Fruit fly (Drosophila melanogaster) whole organism, embryonic: ENCODE data around the gene Tsen54.

Experiments
- Antp ChIP-seq: fragments of 200-800 bp; sonication (Bioruptor generic); optimal IDR thresholded peaks from 3 replicates; lab custom pipeline; 2016; ENCODE audit warnings: missing biosample characterization, missing genetic modification characterization
- CG10209 ChIP-seq: fragments of 200-800 bp; sonication (Bioruptor generic); optimal IDR thresholded peaks from 3 replicates; lab custom pipeline; 2017; ENCODE audit warnings: missing biosample characterization, mild to moderate bottlenecking, missing genetic modification characterization, missing genetic modification reagents
- CG11695 ChIP-seq: fragments of 200-800 bp; sonication (Bioruptor generic); IDR thresholded peaks from 3 replicates; pipeline ENCODE4 v1.3.6; 2022; ENCODE audit warnings: missing biosample characterization, missing genetic modification characterization
- CG15011 ChIP-seq: fragments of 200-800 bp; sonication (Bioruptor generic); optimal IDR thresholded peaks from 3 replicates; lab custom pipeline; 2018; ENCODE audit warnings: missing biosample characterization, mild to moderate bottlenecking, missing genetic modification characterization
- CG15269 ChIP-seq: fragments of 200-800 bp; sonication (Bioruptor generic); optimal IDR thresholded peaks from 2 replicates; lab custom pipeline; 2018; ENCODE audit warnings: missing biosample characterization, mild to moderate bottlenecking, missing genetic modification characterization, moderate library complexity
- CG1602 ChIP-seq: fragments of 200-800 bp; sonication (Bioruptor generic); optimal IDR thresholded peaks from 3 replicates; lab custom pipeline; 2016; ENCODE audit warnings: missing biosample characterization, missing genetic modification characterization
- CG18599 ChIP-seq: fragments of 200-800 bp; sonication (Bioruptor generic); optimal IDR thresholded peaks from 3 replicates; lab custom pipeline; 2017; ENCODE audit warnings: missing biosample characterization, missing genetic modification characterization, mild to moderate bottlenecking, moderate library complexity, missing genetic modification reagents
- CG30403 ChIP-seq: fragments of 200-800 bp; sonication (Bioruptor generic); optimal IDR thresholded peaks from 3 replicates; lab custom pipeline; 2016; ENCODE audit warnings: missing biosample characterization, missing genetic modification characterization
- CG32772 ChIP-seq: fragments of 200-800 bp; sonication (Bioruptor generic); IDR thresholded peaks from 2 replicates; pipeline ENCODE4 v1.3.6; 2022; ENCODE audit warnings: missing biosample characterization, missing genetic modification characterization
- CG3281 ChIP-seq: fragments of 200-800 bp; sonication (Bioruptor generic); optimal IDR thresholded peaks from 3 replicates; lab custom pipeline; 2017; ENCODE audit warnings: missing biosample characterization, mild to moderate bottlenecking, missing genetic modification characterization
- CG3838 ChIP-seq: fragments of 200-800 bp; sonication (Bioruptor generic); optimal IDR thresholded peaks from 3 replicates; lab custom pipeline; 2016; ENCODE audit warnings: missing biosample characterization, missing genetic modification characterization
- CG3995 ChIP-seq: fragments of 200-800 bp; sonication (Bioruptor generic); optimal IDR thresholded peaks from 3 replicates; lab custom pipeline; 2016; ENCODE audit warnings: missing biosample characterization, missing genetic modification characterization
- CG4854 ChIP-seq: fragments of 200-800 bp; sonication (Bioruptor generic); optimal IDR thresholded peaks from 2 replicates; lab custom pipeline; 2016; ENCODE audit warnings: missing biosample characterization, missing genetic modification characterization, inconsistent platforms
- CG6813 ChIP-seq: fragments of 200-800 bp; sonication (Bioruptor generic); optimal IDR thresholded peaks from 2 replicates; lab custom pipeline; 2017; ENCODE audit warnings: missing biosample characterization, missing genetic modification characterization, mild to moderate bottlenecking, moderate library complexity, missing genetic modification reagents
- CG7839 ChIP-seq: fragments of 200-800 bp; sonication (Bioruptor generic); optimal IDR thresholded peaks from 3 replicates; lab custom pipeline; 2018; ENCODE audit warnings: missing biosample characterization, mild to moderate bottlenecking, missing genetic modification characterization, moderate library complexity
- CG8281 ChIP-seq: fragments of 200-800 bp; sonication (Bioruptor generic); optimal IDR thresholded peaks from 2 replicates; lab custom pipeline; 2018; ENCODE audit warnings: missing biosample characterization, mild to moderate bottlenecking, missing genetic modification characterization, moderate library complexity
- CG9437 ChIP-seq: fragments of 200-800 bp; sonication (Bioruptor generic); optimal IDR thresholded peaks from 2 replicates; lab custom pipeline; 2018; ENCODE audit warnings: missing biosample characterization, mild to moderate bottlenecking, missing genetic modification characterization
- D ChIP-seq, 2 experiments: fragments of 200-800 bp in 1 of 2; fragments of >200 bp in 1 of 2; sonication (Bioruptor generic) in 1 of 2; optimal IDR thresholded peaks; 2 replicates in 1 of 2; 3 replicates in 1 of 2; lab custom pipeline; 2017; ENCODE audit warnings: mild to moderate bottlenecking in 1 of 2, missing biosample characterization in 1 of 2, missing genetic modification characterization in 1 of 2, missing genetic modification reagents in 1 of 2
- Dp ChIP-seq: fragments of 200-800 bp; sonication (Bioruptor generic); optimal IDR thresholded peaks from 2 replicates; lab custom pipeline; 2018; ENCODE audit warnings: missing biosample characterization, mild to moderate bottlenecking, missing genetic modification characterization, moderate library complexity
- Ets65A ChIP-seq: fragments of 200-800 bp; sonication (Bioruptor generic); peaks from one replicate; lab custom pipeline; 2016; ENCODE audit warnings: missing biosample characterization, missing genetic modification characterization
- Hr51 ChIP-seq, 2 experiments: fragments of 200-800 bp; sonication (Bioruptor generic); optimal IDR thresholded peaks; 2 replicates in 1 of 2; 3 replicates in 1 of 2; lab custom pipeline; 2016 to 2018; ENCODE audit warnings: missing biosample characterization in 2 of 2, missing genetic modification characterization in 2 of 2, mild to moderate bottlenecking in 1 of 2, moderate library complexity in 1 of 2
- Meics ChIP-seq: fragments of 200-800 bp; sonication (Bioruptor generic); optimal IDR thresholded peaks from 2 replicates; lab custom pipeline; 2017; ENCODE audit warnings: missing biosample characterization, mild to moderate bottlenecking, missing genetic modification characterization
- Optix ChIP-seq: fragments of 200-800 bp; sonication (Bioruptor generic); IDR thresholded peaks from 3 replicates; pipeline ENCODE4 v1.3.6; 2022; ENCODE audit warnings: missing biosample characterization, missing genetic modification characterization
- Six4 ChIP-seq: fragments of 200-800 bp; sonication (Bioruptor generic); optimal IDR thresholded peaks from 2 replicates; lab custom pipeline; 2016; ENCODE audit warnings: missing biosample characterization, missing genetic modification characterization
- Sox100B ChIP-seq: fragments of 200-800 bp; sonication (Bioruptor generic); optimal IDR thresholded peaks from 3 replicates; lab custom pipeline; 2018; ENCODE audit warnings: missing biosample characterization, mild to moderate bottlenecking, missing genetic modification characterization
- Trl ChIP-seq, 3 experiments: fragments of >200 bp in 2 of 3; fragments of 200-800 bp in 1 of 3; sonication (Bioruptor generic) in 1 of 3; optimal IDR thresholded peaks; 2 replicates in 1 of 3; 3 replicates in 2 of 3; lab custom pipeline; 2016 to 2017; ENCODE audit warnings: missing biosample characterization in 1 of 3, missing genetic modification characterization in 1 of 3
- Xbp1 ChIP-seq: fragments of 200-800 bp; sonication (Bioruptor generic); optimal IDR thresholded peaks from 3 replicates; lab custom pipeline; 2016; ENCODE audit warnings: missing biosample characterization, mild to moderate bottlenecking, missing genetic modification characterization
- crol ChIP-seq: fragments of 200-800 bp; sonication (Bioruptor generic); IDR thresholded peaks from 2 replicates; pipeline ENCODE4 v1.3.6; 2022; ENCODE audit warnings: missing biosample characterization, missing genetic modification characterization
- gem ChIP-seq: fragments of 200-800 bp; sonication (Bioruptor generic); optimal IDR thresholded peaks from 2 replicates; lab custom pipeline; 2019; ENCODE audit warnings: missing biosample characterization, mild to moderate bottlenecking, missing genetic modification characterization, moderate library complexity
- gfzf ChIP-seq: fragments of 200-800 bp; sonication (Bioruptor generic); optimal IDR thresholded peaks from 2 replicates; lab custom pipeline; 2016; ENCODE audit warnings: missing biosample characterization, mild to moderate bottlenecking, missing genetic modification characterization, moderate library complexity
- grau ChIP-seq: fragments of 200-800 bp; optimal IDR thresholded peaks from 3 replicates; lab custom pipeline; 2019; ENCODE audit warnings: missing biosample characterization, mild to moderate bottlenecking, missing genetic modification characterization, moderate library complexity
- inv ChIP-seq: fragments of 200-800 bp; sonication (Bioruptor generic); IDR thresholded peaks from 2 replicates; pipeline ENCODE4 v1.3.6; 2022; ENCODE audit warnings: missing biosample characterization, missing genetic modification characterization; ENCODE audit not compliant: partially characterized antibody
- lmd ChIP-seq: fragments of 200-800 bp; sonication (Bioruptor generic); IDR thresholded peaks from 2 replicates; pipeline ENCODE4 v1.3.6; 2022; ENCODE audit warnings: missing biosample characterization, missing genetic modification characterization
- nau ChIP-seq: fragments of 200-800 bp; sonication (Bioruptor generic); optimal IDR thresholded peaks from 3 replicates; lab custom pipeline; 2017; ENCODE audit warnings: missing biosample characterization, mild to moderate bottlenecking, missing genetic modification characterization, missing genetic modification reagents
- nmo ChIP-seq: fragments of 200-800 bp; sonication (Bioruptor generic); optimal IDR thresholded peaks from 2 replicates; lab custom pipeline; 2018; ENCODE audit warnings: missing biosample characterization, mild to moderate bottlenecking, missing genetic modification characterization, moderate library complexity
- otp ChIP-seq: fragments of 200-800 bp; sonication (Bioruptor generic); IDR thresholded peaks from 3 replicates; pipeline ENCODE4, ENCODE4 v1.3.6; 2022; ENCODE audit warnings: missing biosample characterization, missing genetic modification characterization
- pfk ChIP-seq: fragments of 200-800 bp; sonication (Bioruptor generic); optimal IDR thresholded peaks from 2 replicates; lab custom pipeline; 2018; ENCODE audit warnings: missing biosample characterization, mild to moderate bottlenecking, missing genetic modification characterization, moderate library complexity
- phol ChIP-seq: fragments of 200-800 bp; sonication (Bioruptor generic); optimal IDR thresholded peaks from 3 replicates; lab custom pipeline; 2018; ENCODE audit warnings: missing biosample characterization, mild to moderate bottlenecking, missing genetic modification characterization, moderate library complexity
- prd ChIP-seq, 3 experiments: fragments of >200 bp in 2 of 3; fragments of 200-800 bp in 1 of 3; sonication (Bioruptor generic) in 1 of 3; optimal IDR thresholded peaks in 2 of 3; IDR thresholded peaks in 1 of 3; 2 replicates in 2 of 3; 3 replicates in 1 of 3; pipeline versions ENCODE4 v1.3.6 to Lab custom; 2017 to 2022; ENCODE audit warnings: missing biosample characterization in 1 of 3, missing genetic modification characterization in 1 of 3
- scrt ChIP-seq: fragments of 200-800 bp; sonication (Bioruptor generic); optimal IDR thresholded peaks from 2 replicates; lab custom pipeline; 2018; ENCODE audit warnings: missing biosample characterization, mild to moderate bottlenecking, missing genetic modification characterization, moderate library complexity
- sens ChIP-seq: fragments of 200-800 bp; sonication (Bioruptor generic); peaks from one replicate; lab custom pipeline; 2016; ENCODE audit warnings: missing biosample characterization, missing genetic modification characterization
- sens-2 ChIP-seq: fragments of 200-800 bp; sonication (Bioruptor generic); IDR thresholded peaks from 2 replicates; pipeline ENCODE4 v1.3.6; 2022; ENCODE audit warnings: missing biosample characterization, missing genetic modification characterization
- ssp ChIP-seq: fragments of 200-800 bp; sonication (Bioruptor generic); IDR thresholded peaks from 2 replicates; pipeline ENCODE4 v1.3.6; 2022; ENCODE audit warnings: missing biosample characterization, missing genetic modification characterization
- tll ChIP-seq, 2 experiments: fragments of 200-800 bp in 1 of 2; fragments of >200 bp in 1 of 2; sonication (Bioruptor generic) in 1 of 2; optimal IDR thresholded peaks; 2 replicates each; lab custom pipeline; 2017 to 2019; ENCODE audit warnings: missing biosample characterization in 2 of 2, missing genetic modification characterization in 2 of 2, mild to moderate bottlenecking in 1 of 2, moderate library complexity in 1 of 2
- unc-4 ChIP-seq: fragments of 200-800 bp; sonication (Bioruptor generic); IDR thresholded peaks from 2 replicates; pipeline ENCODE4 v1.3.6; 2022; ENCODE audit warnings: missing biosample characterization, missing genetic modification characterization; ENCODE audit not compliant: partially characterized antibody
- yki ChIP-seq: fragments of >200 bp; optimal IDR thresholded peaks from 3 replicates; lab custom pipeline; 2018

The Tsen54 gene

dm6 chr3L:12205848-12206247 is at the start of gene Tsen54 (continued):
- peak; percentile 80 for TF ChIP-seq unc-4 (GFP tag; lab: Robert Waterston, UW)
- TF ChIP-seq gfzf (GFP tag; lab: Kevin White, UChicago), result peak; percentile 77
- peak; percentile 36 for TF ChIP-seq CG9437
- peak; percentile 38; the same call in 1 of the 2 replicates for TF ChIP-seq inv (GFP tag; lab: Robert Waterston, UW)
- peak; percentile 95 for TF ChIP-seq Dp
- TF ChIP-seq scrt, result peak; percentile 27

dm6 chr3L:12227219-12227618 is 21.4 kb upstream of the Tsen54 start:
- no peak for TF ChIP-seq Optix
- peak; percentile 84 for TF ChIP-seq Ets65A (GFP tag; lab: Kevin White, UChicago)
- no peak for TF ChIP-seq CG15011 (GFP tag; lab: Kevin White, UChicago)
- TF ChIP-seq CG3995 (GFP tag; lab: Kevin White, UChicago), result no peak
- TF ChIP-seq CG8281 (tag; lab: Kevin White, UChicago), result peak; percentile 87
- no peak for TF ChIP-seq otp (GFP tag; lab: Robert Waterston, UW)
- TF ChIP-seq Xbp1, result no peak
- TF ChIP-seq, all 482 proteins: peak for 2

dm6 chr3L:12223635-12224016 is 17.8 kb upstream of the Tsen54 start:
- no peak for TF ChIP-seq CG4854 (GFP tag; lab: Kevin White, UChicago)
- peak; percentile 83 for TF ChIP-seq sens
- TF ChIP-seq nmo, result peak; percentile 10
- no peak for TF ChIP-seq Six4 (GFP tag; lab: Kevin White, UChicago)
- no peak for TF ChIP-seq CG6813 (GFP tag; lab: Kevin White, UChicago)
- TF ChIP-seq crol, result 0 out of 2 replicates have a peak, but pooled peaks have one; percentile 4
- TF ChIP-seq CG7839 (tag; lab: Kevin White, UChicago), result peak; percentile 8
- peak; percentile 43 for TF ChIP-seq CG18599 (GFP tag; lab: Kevin White, UChicago)
- TF ChIP-seq phol (tag; lab: Kevin White, UChicago), result peak; percentile 7
- peak; percentile 36; the same call in 1 of the 3 replicates for TF ChIP-seq CG11695
- TF ChIP-seq CG10209, result no peak
- peak; percentile 42 for TF ChIP-seq lmd (GFP tag; lab: Robert Waterston, UW)
- TF ChIP-seq Sox100B (GFP tag; lab: Kevin White, UChicago), result peak; percentile 28
- TF ChIP-seq CG15269 (tag; lab: Kevin White, UChicago), result peak; percentile 9
- no peak for TF ChIP-seq grau (tag; lab: Kevin White, UChicago)
- TF ChIP-seq CG32772, result no peak
- TF ChIP-seq yki, result no peak
- TF ChIP-seq pfk (GFP tag; lab: Kevin White, UChicago), result no peak
- TF ChIP-seq Hr51 (GFP tag; optimal IDR thresholded peaks at IDR 0.05; lab: Kevin White, UChicago), result no peak
- TF ChIP-seq tll (GFP tag; optimal IDR thresholded peaks at IDR 0.05; lab: Kevin White, UChicago), result no peak
- TF ChIP-seq Trl (optimal IDR thresholded peaks at IDR 0.05; lab: Kevin White, UChicago), result no peak
- TF ChIP-seq Trl (GFP tag; optimal IDR thresholded peaks at IDR 0.05; lab: Kevin White, UChicago), result no peak
- TF ChIP-seq CG1602, result no peak
- TF ChIP-seq prd (optimal IDR thresholded peaks at IDR 0.05; lab: Kevin White, UChicago), result no peak
- peak; percentile 45; the same call in 1 of the 3 replicates for TF ChIP-seq prd (GFP tag; IDR thresholded peaks at IDR 0.05; lab: Robert Waterston, UW)
- no peak for TF ChIP-seq Antp
- TF ChIP-seq CG3281 (GFP tag; lab: Kevin White, UChicago), result peak; percentile 22
- peak; percentile 38 for TF ChIP-seq gem (tag; lab: Kevin White, UChicago)
- peak; percentile 38 for TF ChIP-seq Meics (GFP tag; lab: Kevin White, UChicago)
- TF ChIP-seq nau (GFP tag; lab: Kevin White, UChicago), result no peak
- no peak for TF ChIP-seq sens-2
- TF ChIP-seq CG30403 (GFP tag; lab: Kevin White, UChicago), result peak; percentile 24
- 0 out of 2 replicates have a peak, but pooled peaks have one; percentile 7 for TF ChIP-seq ssp (GFP tag; lab: Robert Waterston, UW)
- TF ChIP-seq CG3838 (GFP tag; lab: Kevin White, UChicago), result no peak
- no peak for TF ChIP-seq D (optimal IDR thresholded peaks at IDR 0.05; lab: Kevin White, UChicago)
- no peak for TF ChIP-seq D (GFP tag; optimal IDR thresholded peaks at IDR 0.05; lab: Kevin White, UChicago)
